Fruit fly (Drosophila melanogaster): Measurements from ENCODE around the gene cactin.

DNA sequence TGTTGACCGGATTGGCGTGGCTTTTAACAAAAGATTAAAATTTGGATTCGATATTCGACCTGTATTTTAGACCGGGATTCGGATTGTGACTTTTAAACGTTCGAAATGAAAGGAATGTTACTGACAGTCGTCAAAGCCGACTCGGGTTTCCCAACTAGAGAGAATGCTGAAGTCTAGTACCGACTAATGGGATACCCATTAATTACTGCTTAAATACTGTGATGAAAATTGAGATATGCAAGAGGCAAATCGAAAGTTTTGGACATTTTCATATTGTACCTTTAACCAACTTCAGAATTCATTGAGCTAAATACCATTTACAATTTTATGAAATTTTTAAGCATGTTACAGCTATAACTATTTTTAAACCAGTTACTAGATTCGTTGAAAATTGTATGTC is 9.8 kb upstream of the cactin start, which contains the start of gene CG15458:
- TF ChIP-seq HLH106 (tag; optimal IDR thresholded peaks at IDR 0.05) (no peak), Jra (GFP tag; optimal IDR thresholded peaks at IDR 0.05) (no peak), fru (GFP tag; optimal IDR thresholded peaks at IDR 0.05) (no peak), dmrt93B (GFP tag; optimal IDR thresholded peaks at IDR 0.05) (no peak), CG32264 (GFP tag; optimal IDR thresholded peaks at IDR 0.05) (no peak), pan (optimal IDR thresholded peaks at IDR 0.05) (no peak), h (GFP tag; optimal IDR thresholded peaks at IDR 0.05) (no peak), usp (GFP tag; optimal IDR thresholded peaks at IDR 0.05) (no peak), sv (GFP tag; optimal IDR thresholded peaks at IDR 0.05) (no peak), tai (GFP tag; optimal IDR thresholded peaks at IDR 0.05) (no peak), Dfd (GFP tag; optimal IDR thresholded peaks at IDR 0.05) (no peak), Hnf4 (GFP tag; optimal IDR thresholded peaks at IDR 0.05) (no peak), br (GFP tag; optimal IDR thresholded peaks at IDR 0.05) (no peak), psq (GFP tag; optimal IDR thresholded peaks at IDR 0.05) (no peak)
